Fruit fly (Drosophila melanogaster): ENCODE measurements around the gene Gyc89Db.

Gene Gyc89Db

dm6 chr3R:16483877-16484417, 7.0 kb downstream of the Gyc89Db start, which contains the start of gene Der-2 (continued):
- TF ChIP-seq CG15269 (tag; optimal IDR thresholded peaks at IDR 0.05) (no peak), shn (GFP tag; optimal IDR thresholded peaks at IDR 0.05) (no peak), CG9876 (GFP tag; optimal IDR thresholded peaks at IDR 0.05) (no peak), nerfin-2 (GFP tag; IDR thresholded peaks at IDR 0.05; ENCODE audit: partially characterized antibody) (peak; percentile 64), exex (tag; optimal IDR thresholded peaks at IDR 0.05) (no peak), CG34224 (GFP tag; IDR thresholded peaks at IDR 0.05; ENCODE audit: partially characterized antibody) (peak; percentile 96), Gug (GFP tag; IDR thresholded peaks at IDR 0.05) (no peak), CG3163 (GFP tag; optimal IDR thresholded peaks at IDR 0.05) (no peak), ttk (GFP tag; IDR thresholded peaks at IDR 0.05) (no peak), CG9932 (GFP tag; IDR thresholded peaks at IDR 0.05) (0 out of 2 replicates have a peak, but pooled peaks have one; percentile 3), Mes4 (GFP tag; optimal IDR thresholded peaks at IDR 0.05) (no peak), NFAT (GFP tag; IDR thresholded peaks at IDR 0.05) (no peak), Sin3A (optimal IDR thresholded peaks at IDR 0.05) (no peak), YL-1 (GFP tag; optimal IDR thresholded peaks at IDR 0.05) (peak; percentile 5), Lpt (GFP tag; optimal IDR thresholded peaks at IDR 0.05) (no peak), CG6254 (GFP tag; optimal IDR thresholded peaks at IDR 0.05) (no peak), Hr39 (optimal IDR thresholded peaks at IDR 0.05) (no peak), Bteb2 (GFP tag; optimal IDR thresholded peaks at IDR 0.05) (no peak), Nf-YA (GFP tag; IDR thresholded peaks at IDR 0.05) (no peak), CG7357 (GFP tag; IDR thresholded peaks at IDR 0.05) (no peak), CG10274 (GFP tag; optimal IDR thresholded peaks at IDR 0.05) (no peak), CG11456 (GFP tag; IDR thresholded peaks at IDR 0.05) (no peak), fd64A (GFP tag; optimal IDR thresholded peaks at IDR 0.05) (no peak), CG3407 (GFP tag; optimal IDR thresholded peaks at IDR 0.05) (no peak), Scr (GFP tag; IDR thresholded peaks at IDR 0.05; ENCODE audit: partially characterized antibody) (peak; percentile 91), CG13624 (GFP tag; optimal IDR thresholded peaks at IDR 0.05) (no peak), fd102C (GFP tag; optimal IDR thresholded peaks at IDR 0.05) (no peak), Rx (GFP tag; IDR thresholded peaks at IDR 0.05) (no peak), mirr (GFP tag; optimal IDR thresholded peaks at IDR 0.05) (no peak), slbo (GFP tag; IDR thresholded peaks at IDR 0.05) (no peak), odd (GFP tag; optimal IDR thresholded peaks at IDR 0.05) (no peak), C15 (GFP tag; IDR thresholded peaks at IDR 0.05) (no peak), ato (GFP tag; IDR thresholded peaks at IDR 0.05; ENCODE audit: partially characterized antibody) (peak; percentile 79), gsb (GFP tag; IDR thresholded peaks at IDR 0.05) (no peak), Bgb (GFP tag; IDR thresholded peaks at IDR 0.05; ENCODE audit: partially characterized antibody) (peak; percentile 92), bowl (GFP tag; IDR thresholded peaks at IDR 0.05) (no peak), pnt (GFP tag; optimal IDR thresholded peaks at IDR 0.05) (no peak), E2f1 (GFP tag; IDR thresholded peaks at IDR 0.05) (no peak), so (GFP tag; IDR thresholded peaks at IDR 0.05) (no peak), CG7839 (tag; optimal IDR thresholded peaks at IDR 0.05) (no peak), CG14860 (GFP tag; IDR thresholded peaks at IDR 0.05; ENCODE audit: partially characterized antibody) (peak; percentile 74), pb (GFP tag; optimal IDR thresholded peaks at IDR 0.05) (no peak), CG7271 (tag; optimal IDR thresholded peaks at IDR 0.05) (no peak), CG17802 (tag; optimal IDR thresholded peaks at IDR 0.05) (no peak), CG14667 (GFP tag; IDR thresholded peaks at IDR 0.05) (no peak), maf-S (GFP tag; optimal IDR thresholded peaks at IDR 0.05) (no peak), sqz (GFP tag; optimal IDR thresholded peaks at IDR 0.05) (no peak), ATbp (GFP tag; optimal IDR thresholded peaks at IDR 0.05) (no peak), Hey (tag; optimal IDR thresholded peaks at IDR 0.05) (no peak), CG31388 (GFP tag; optimal IDR thresholded peaks at IDR 0.05) (no peak), Blimp-1 (GFP tag; optimal IDR thresholded peaks at IDR 0.05) (no peak), CG1647 (GFP tag; optimal IDR thresholded peaks at IDR 0.05) (no peak)

Measured in whole organism, embryonic.